Fruit fly (Drosophila melanogaster) whole organism, embryonic: ENCODE results near the gene faf.

Source experiments
- CG10274 ChIP-seq: fragments of 200-800 bp; sonication (Bioruptor generic); optimal IDR thresholded peaks from 3 replicates; lab custom pipeline; 2017; ENCODE audit warnings: missing biosample characterization, mild to moderate bottlenecking, missing genetic modification characterization
- CG1647 ChIP-seq: fragments of 200-800 bp; sonication (Bioruptor generic); optimal IDR thresholded peaks from 3 replicates; lab custom pipeline; 2016; ENCODE audit warnings: missing biosample characterization, missing genetic modification characterization
- CG31388 ChIP-seq: fragments of 200-800 bp; sonication (Bioruptor generic); optimal IDR thresholded peaks from 2 replicates; lab custom pipeline; 2016; ENCODE audit warnings: missing biosample characterization, missing genetic modification characterization
- CG3726 ChIP-seq: fragments of 200-800 bp; sonication (Bioruptor generic); IDR thresholded peaks from 3 replicates; pipeline ENCODE4, ENCODE4 v1.3.6; 2022; ENCODE audit warnings: missing biosample characterization, missing genetic modification characterization
- CG4707 ChIP-seq: fragments of 200-800 bp; sonication (Bioruptor generic); optimal IDR thresholded peaks from 2 replicates; lab custom pipeline; 2018; ENCODE audit warnings: missing biosample characterization, mild to moderate bottlenecking, missing genetic modification characterization, moderate library complexity
- CG9817 ChIP-seq: fragments of 200-800 bp; sonication (Bioruptor generic); optimal IDR thresholded peaks from 2 replicates; lab custom pipeline; 2018; ENCODE audit warnings: missing biosample characterization, mild to moderate bottlenecking, missing genetic modification characterization, moderate library complexity
- Gug ChIP-seq: fragments of 200-800 bp; sonication (Bioruptor generic); IDR thresholded peaks from 4 replicates; pipeline ENCODE4 v1.3.6; 2022; ENCODE audit warnings: missing biosample characterization, missing genetic modification characterization
- Rx ChIP-seq: fragments of 200-800 bp; sonication (Bioruptor generic); IDR thresholded peaks from 2 replicates; pipeline ENCODE4 v1.3.6; 2022; ENCODE audit warnings: missing biosample characterization, missing genetic modification characterization
- cg ChIP-seq: fragments of 200-800 bp; sonication (Bioruptor generic); optimal IDR thresholded peaks from 3 replicates; lab custom pipeline; 2019; ENCODE audit warnings: missing biosample characterization, mild to moderate bottlenecking, missing genetic modification characterization, moderate library complexity
- chif ChIP-seq, 2 experiments: fragments of 200-800 bp; sonication (Bioruptor generic); optimal IDR thresholded peaks; 3 replicates each; lab custom pipeline; 2016; ENCODE audit warnings: missing biosample characterization in 2 of 2, missing genetic modification characterization in 2 of 2
- sd ChIP-seq: fragments of 200-800 bp; sonication (Bioruptor generic); optimal IDR thresholded peaks from 3 replicates; lab custom pipeline; 2018; ENCODE audit warnings: missing biosample characterization, mild to moderate bottlenecking, missing genetic modification characterization, moderate library complexity
- tio ChIP-seq: fragments of 200-800 bp; sonication (Bioruptor generic); optimal IDR thresholded peaks from 2 replicates; lab custom pipeline; 2017; ENCODE audit warnings: missing biosample characterization, missing genetic modification characterization, inconsistent platforms
- usp ChIP-seq: fragments of >200 bp; optimal IDR thresholded peaks from 2 replicates; lab custom pipeline; 2017; ENCODE audit warnings: missing biosample characterization, missing genetic modification characterization

DNA sequence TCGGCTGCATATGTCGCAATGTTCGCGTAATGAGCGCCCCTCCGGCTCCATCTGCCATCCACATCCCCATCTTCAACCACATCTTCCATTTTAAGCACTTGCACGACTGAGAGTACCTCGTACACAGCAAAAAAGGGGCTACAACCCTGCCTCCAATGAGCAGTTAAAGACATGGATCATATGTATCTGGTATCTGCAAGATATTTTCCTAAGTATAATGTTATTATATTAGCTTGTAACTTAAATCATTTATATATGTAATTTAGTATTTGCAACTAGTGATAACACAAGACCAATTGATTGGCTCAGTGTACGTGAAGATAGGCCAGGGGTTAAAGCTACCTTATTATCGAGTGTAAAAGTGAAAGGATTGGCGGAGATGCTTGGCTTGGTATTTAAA is 14.1 kb upstream of the faf start:
- TF ChIP-seq cg (no peak), CG31388 (GFP tag; lab: Kevin White, UChicago) (no peak), Gug (GFP tag; lab: Robert Waterston, UW) (no peak), Rx (GFP tag; lab: Robert Waterston, UW) (no peak), CG1647 (GFP tag; lab: Kevin White, UChicago) (no peak), tio (GFP tag; lab: Kevin White, UChicago) (no peak), usp (no peak), CG4707 (no peak), sd (no peak), CG3726 (GFP tag; lab: Robert Waterston, UW) (no peak), CG10274 (GFP tag; lab: Kevin White, UChicago) (no peak), chif (GFP tag; optimal IDR thresholded peaks at IDR 0.05; lab: Kevin White, UChicago) (no peak), CG9817 (no peak)
